Fruit fly (Drosophila melanogaster) whole organism, pupa: ENCODE results near the gene CG32706.

Experiments
- CG10348 ChIP-seq: fragments of 200-800 bp; sonication (Bioruptor generic); IDR thresholded peaks from 2 replicates; pipeline ENCODE4 v1.3.6; 2022; ENCODE audit warnings: missing biosample characterization, missing genetic modification characterization
- CG12605 ChIP-seq: fragments of 200-800 bp; sonication (Bioruptor generic); IDR thresholded peaks from 2 replicates; pipeline ENCODE4 v1.3.6; 2022; ENCODE audit warnings: missing biosample characterization, missing genetic modification characterization
- CG13204 ChIP-seq: fragments of 200-800 bp; sonication (Bioruptor generic); optimal IDR thresholded peaks from 2 replicates; lab custom pipeline; 2018; ENCODE audit warnings: missing biosample characterization, mild to moderate bottlenecking, missing genetic modification characterization, moderate library complexity
- CG14655 ChIP-seq: fragments of 200-800 bp; sonication (Bioruptor generic); optimal IDR thresholded peaks from 3 replicates; lab custom pipeline; 2017; ENCODE audit warnings: mild to moderate bottlenecking, missing biosample characterization, missing genetic modification reagents, missing genetic modification characterization
- CG15710 ChIP-seq: fragments of 200-800 bp; sonication (Bioruptor generic); optimal IDR thresholded peaks from 2 replicates; lab custom pipeline; 2018; ENCODE audit warnings: missing biosample characterization, mild to moderate bottlenecking, missing genetic modification characterization, moderate library complexity
- CG17806 ChIP-seq: fragments of 200-800 bp; sonication (Bioruptor generic); optimal IDR thresholded peaks from 2 replicates; lab custom pipeline; 2018; ENCODE audit warnings: missing biosample characterization, mild to moderate bottlenecking, missing genetic modification characterization, moderate library complexity
- CG32121 ChIP-seq: fragments of 200-800 bp; sonication (Bioruptor generic); IDR thresholded peaks from 2 replicates; pipeline ENCODE4 v1.3.6; 2022; ENCODE audit warnings: missing biosample characterization, missing genetic modification characterization
- CG34367 ChIP-seq: fragments of 200-800 bp; sonication (Bioruptor generic); optimal IDR thresholded peaks from 2 replicates; lab custom pipeline; 2018; ENCODE audit warnings: missing biosample characterization, mild to moderate bottlenecking, missing genetic modification characterization
- CG4496 ChIP-seq: fragments of 200-800 bp; sonication (Bioruptor generic); IDR thresholded peaks from 3 replicates; pipeline ENCODE4 v1.3.6; 2022; ENCODE audit warnings: missing biosample characterization, missing genetic modification characterization
- CG8159 ChIP-seq: fragments of 200-800 bp; sonication (Bioruptor generic); optimal IDR thresholded peaks from 3 replicates; lab custom pipeline; 2018; ENCODE audit warnings: missing biosample characterization, mild to moderate bottlenecking, missing genetic modification characterization, moderate library complexity
- CG8301 ChIP-seq: fragments of 200-800 bp; sonication (Bioruptor generic); optimal IDR thresholded peaks from 2 replicates; lab custom pipeline; 2018; ENCODE audit warnings: missing biosample characterization, mild to moderate bottlenecking, missing genetic modification characterization
- CG9948 ChIP-seq: fragments of 200-800 bp; sonication (Bioruptor generic); optimal IDR thresholded peaks from 2 replicates; lab custom pipeline; 2018; ENCODE audit warnings: missing biosample characterization, mild to moderate bottlenecking, missing genetic modification characterization, moderate library complexity
- D1 ChIP-seq: fragments of 200-800 bp; sonication (Bioruptor generic); optimal IDR thresholded peaks from 2 replicates; lab custom pipeline; 2018; ENCODE audit warnings: missing biosample characterization, mild to moderate bottlenecking, missing genetic modification characterization, moderate library complexity
- EcR ChIP-seq: fragments of 200-800 bp; sonication (Bioruptor generic); optimal IDR thresholded peaks from 3 replicates; lab custom pipeline; 2019; ENCODE audit warnings: missing biosample characterization, missing genetic modification characterization, mild to moderate bottlenecking, moderate library complexity, missing genetic modification reagents
- Ets98B ChIP-seq: fragments of 200-800 bp; sonication (Bioruptor generic); IDR thresholded peaks from 2 replicates; pipeline ENCODE4 v1.3.6; 2022; ENCODE audit warnings: missing biosample characterization, missing genetic modification characterization
- Pif1A ChIP-seq: fragments of 200-800 bp; sonication (Bioruptor generic); optimal IDR thresholded peaks from 3 replicates; lab custom pipeline; 2016; ENCODE audit warnings: missing biosample characterization, missing genetic modification characterization
- Pif1B ChIP-seq: fragments of 200-800 bp; sonication (Bioruptor generic); optimal IDR thresholded peaks from 3 replicates; lab custom pipeline; 2016; ENCODE audit warnings: missing biosample characterization, missing genetic modification characterization
- Snoo ChIP-seq: fragments of 200-800 bp; sonication (Bioruptor generic); optimal IDR thresholded peaks from 3 replicates; lab custom pipeline; 2017; ENCODE audit warnings: missing biosample characterization, mild to moderate bottlenecking, missing genetic modification characterization, inconsistent platforms
- fd96Ca ChIP-seq: fragments of 200-800 bp; sonication (Bioruptor generic); IDR thresholded peaks from 3 replicates; pipeline ENCODE4 v1.3.6; 2022; ENCODE audit warnings: missing biosample characterization, missing genetic modification characterization
- gl ChIP-seq: fragments of 200-800 bp; sonication (Bioruptor generic); optimal IDR thresholded peaks from 2 replicates; lab custom pipeline; 2018; ENCODE audit warnings: missing biosample characterization, mild to moderate bottlenecking, missing genetic modification characterization
- rn ChIP-seq: fragments of 200-800 bp; sonication (Bioruptor generic); IDR thresholded peaks from 2 replicates; pipeline ENCODE4 v1.3.6; 2022; ENCODE audit warnings: missing biosample characterization, missing genetic modification characterization

The CG32706 gene

DNA sequence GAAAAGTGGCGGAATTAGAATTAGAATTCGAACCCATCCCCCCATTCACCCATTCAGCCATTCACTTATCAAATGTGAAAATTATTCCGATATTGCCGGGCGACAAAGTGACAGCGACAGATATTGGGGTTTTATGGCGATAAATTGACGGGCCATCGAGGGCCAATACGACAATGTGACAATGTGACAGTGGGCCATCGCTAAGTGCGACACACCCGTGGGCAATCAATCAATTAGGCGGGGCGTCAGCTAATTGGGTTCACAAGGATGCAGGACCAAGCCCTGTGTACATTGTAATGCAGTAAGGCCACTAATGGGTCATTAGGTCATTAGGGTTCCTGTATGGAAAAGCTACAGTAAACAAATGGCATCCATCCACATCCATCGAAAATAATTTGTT lies 12.9 kb upstream of the CG32706 start:
- TF ChIP-seq CG34367 (tag; lab: Kevin White, UChicago): no peak
- TF ChIP-seq rn: no peak
- no peak for TF ChIP-seq CG15710
- no peak for TF ChIP-seq fd96Ca (GFP tag; lab: Robert Waterston, UW)
- no peak for TF ChIP-seq D1
- no peak for TF ChIP-seq Snoo (tag; lab: Kevin White, UChicago)
- TF ChIP-seq CG8301: no peak
- no peak for TF ChIP-seq CG13204 (GFP tag; lab: Kevin White, UChicago)
- TF ChIP-seq, all 21 proteins: peak for 0

DNA sequence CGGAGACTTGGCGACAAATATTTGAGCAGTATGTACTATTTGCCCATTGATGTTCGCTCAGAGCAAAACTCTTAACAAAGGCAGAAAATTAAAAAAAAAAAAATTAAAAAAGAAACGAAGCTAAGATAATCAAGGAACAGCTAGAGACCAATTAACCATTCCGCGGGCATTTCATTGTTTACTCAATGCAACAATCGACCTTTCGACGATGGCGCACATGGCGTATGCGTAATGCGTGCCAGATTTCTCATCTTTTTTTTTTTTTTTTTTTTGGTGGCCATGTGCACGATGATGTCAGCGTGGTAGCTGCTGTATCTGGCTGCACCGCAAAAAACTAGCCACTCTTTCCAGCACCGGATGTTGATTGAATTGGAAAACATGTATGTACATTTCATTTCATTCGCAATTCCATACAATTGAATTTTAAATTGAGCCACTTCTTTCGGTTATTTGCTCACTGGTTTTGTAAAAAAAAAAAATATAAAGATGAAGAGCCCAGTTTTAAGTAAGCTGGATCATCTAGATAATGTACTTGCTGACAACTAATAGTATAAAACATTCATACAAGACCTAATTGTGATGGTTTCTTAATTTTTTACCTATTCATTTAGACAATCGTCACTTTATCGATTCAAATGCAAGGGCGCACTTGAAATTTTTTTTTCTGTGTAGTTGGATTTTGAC lies 11.1 kb upstream of the CG32706 start:
- no peak for TF ChIP-seq rn
- TF ChIP-seq fd96Ca (GFP tag; lab: Robert Waterston, UW): 0 out of 3 replicates have a peak, but pooled peaks have one; percentile 36
- peak; percentile 44 for TF ChIP-seq CG15710
- peak; percentile 67 for TF ChIP-seq Snoo (tag; lab: Kevin White, UChicago)
- TF ChIP-seq CG8301: peak; percentile 44
- no peak for TF ChIP-seq EcR
- peak; percentile 56 for TF ChIP-seq CG14655
- no peak for TF ChIP-seq gl (tag; lab: Kevin White, UChicago)
- no peak for TF ChIP-seq CG34367 (tag; lab: Kevin White, UChicago)
- peak; percentile 1 for TF ChIP-seq CG9948
- TF ChIP-seq CG8159 (tag; lab: Kevin White, UChicago): peak; percentile 64
- no peak for TF ChIP-seq Ets98B
- peak; percentile 30 for TF ChIP-seq Pif1B
- peak; percentile 35; the same call in 1 of the 3 replicates for TF ChIP-seq CG4496 (GFP tag; lab: Robert Waterston, UW)
- TF ChIP-seq CG13204 (GFP tag; lab: Kevin White, UChicago): no peak
- TF ChIP-seq CG32121 (GFP tag; lab: Robert Waterston, UW): peak; percentile 59
- TF ChIP-seq CG10348 (GFP tag; lab: Robert Waterston, UW): no peak
- peak; percentile 74 for TF ChIP-seq Pif1A (GFP tag; lab: Kevin White, UChicago)
- no peak for TF ChIP-seq D1
- peak; percentile 2 for TF ChIP-seq CG17806 (tag; lab: Kevin White, UChicago)
- no peak for TF ChIP-seq CG12605 (GFP tag; lab: Robert Waterston, UW)

DNA sequence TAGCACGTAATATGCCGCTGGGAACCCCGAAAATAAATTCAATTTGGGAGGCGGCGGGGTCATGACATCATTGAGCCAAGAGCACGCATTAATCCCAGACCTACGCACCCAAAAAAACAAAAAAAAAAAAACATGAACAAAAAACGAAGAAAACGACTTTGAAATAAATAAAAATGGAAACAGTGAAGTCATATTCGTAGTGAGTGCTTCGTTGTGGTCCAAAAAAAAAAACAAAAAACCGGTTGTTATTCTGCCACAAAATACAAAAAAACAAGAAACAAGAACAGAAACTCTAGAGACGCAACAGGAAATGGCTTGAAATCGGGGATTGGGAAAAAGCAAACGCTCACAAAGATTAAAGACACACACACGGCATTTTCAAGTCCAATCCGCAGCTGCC lies 9.4 kb upstream of the CG32706 start:
- TF ChIP-seq Snoo (tag; lab: Kevin White, UChicago): no peak
- no peak for TF ChIP-seq Pif1B
- peak; percentile 48 for TF ChIP-seq gl (tag; lab: Kevin White, UChicago)
- TF ChIP-seq CG13204 (GFP tag; lab: Kevin White, UChicago): peak; percentile 64
- TF ChIP-seq CG12605 (GFP tag; lab: Robert Waterston, UW): peak; percentile 40; the same call in 1 of the 2 replicates
- no peak for TF ChIP-seq CG32121 (GFP tag; lab: Robert Waterston, UW)
- TF ChIP-seq Ets98B: no peak
- peak; percentile 29 for TF ChIP-seq Pif1A (GFP tag; lab: Kevin White, UChicago)
- no peak for TF ChIP-seq EcR
- TF ChIP-seq CG15710: peak; percentile 32
- TF ChIP-seq CG34367 (tag; lab: Kevin White, UChicago): peak; percentile 43
- peak; percentile 8; the same call in 1 of the 3 replicates for TF ChIP-seq CG4496 (GFP tag; lab: Robert Waterston, UW)

DNA sequence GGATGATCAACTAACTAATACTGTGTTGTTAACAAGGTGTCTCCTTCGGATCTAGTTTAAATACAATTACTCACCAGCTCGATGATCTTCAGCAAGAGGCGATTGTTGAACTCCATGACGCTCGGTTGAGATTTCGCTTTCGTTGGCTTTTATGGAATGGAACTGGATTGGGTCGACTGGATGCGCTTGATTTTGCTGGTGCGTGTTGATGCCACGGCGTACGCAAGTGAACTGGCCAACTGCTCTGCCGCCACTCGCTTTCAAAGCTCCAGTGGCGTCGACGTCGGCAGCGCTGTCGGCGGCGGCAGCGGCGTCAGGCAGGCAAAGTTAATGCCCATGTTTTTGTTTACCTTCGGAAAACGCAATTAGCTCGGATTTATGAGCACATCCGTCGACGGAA lies 8.7 kb upstream of the CG32706 start, which contains the start of gene CG44325:
Gene CG44325 (minus strand): TSS at position 237 of the 400 bp plus-strand sequence.
- peak; percentile 92 for TF ChIP-seq EcR
- no peak for TF ChIP-seq CG8159 (tag; lab: Kevin White, UChicago)
- no peak for TF ChIP-seq CG9948
- TF ChIP-seq CG12605 (GFP tag; lab: Robert Waterston, UW): peak; percentile 60; the same call in 1 of the 2 replicates
- TF ChIP-seq fd96Ca (GFP tag; lab: Robert Waterston, UW): peak; percentile 17; the same call in 1 of the 3 replicates
- peak; percentile 46 for TF ChIP-seq gl (tag; lab: Kevin White, UChicago)
- TF ChIP-seq Snoo (tag; lab: Kevin White, UChicago): peak; percentile 40
- TF ChIP-seq CG10348 (GFP tag; lab: Robert Waterston, UW): no peak
- peak; percentile 64 for TF ChIP-seq Pif1A (GFP tag; lab: Kevin White, UChicago)
- peak; percentile 40; the same call in 1 of the 2 replicates for TF ChIP-seq CG32121 (GFP tag; lab: Robert Waterston, UW)
- peak; percentile 23 for TF ChIP-seq CG8301
- peak; percentile 66 for TF ChIP-seq Pif1B
- TF ChIP-seq CG34367 (tag; lab: Kevin White, UChicago): no peak
- TF ChIP-seq CG4496 (GFP tag; lab: Robert Waterston, UW): peak; percentile 62; the same call in 1 of the 3 replicates
- no peak for TF ChIP-seq D1
- TF ChIP-seq Ets98B: peak; percentile 64
- no peak for TF ChIP-seq CG14655

DNA sequence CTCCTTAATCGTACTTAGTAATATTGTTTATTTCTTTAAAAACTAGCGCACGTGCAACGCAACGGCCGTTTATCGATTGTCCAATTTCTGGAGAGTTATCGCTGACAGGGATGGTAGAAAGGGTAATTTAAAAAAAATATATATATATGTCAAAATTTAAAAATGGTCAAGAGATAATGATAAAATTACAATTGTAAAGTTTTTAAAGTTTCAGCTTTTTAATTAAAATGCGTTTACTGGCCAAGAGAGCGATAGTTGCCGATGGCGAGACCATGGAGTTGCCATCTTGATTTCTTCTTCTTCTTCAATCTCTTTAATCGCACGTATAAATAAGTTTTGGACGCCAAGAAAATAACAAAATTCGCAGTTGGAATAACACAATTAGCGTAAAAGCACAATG lies 6.0 kb upstream of the CG32706 start, which contains the start of the genes CG7246 and HP1b:
Gene CG7246 (minus strand): TSS at position 96 of the 400 bp plus-strand sequence.
Gene HP1b (plus strand): TSS at position 102 of the 400 bp plus-strand sequence.
- TF ChIP-seq CG14655 (no peak), Pif1A (GFP tag; lab: Kevin White, UChicago) (peak; percentile 65), fd96Ca (GFP tag; lab: Robert Waterston, UW) (peak; percentile 76), CG13204 (GFP tag; lab: Kevin White, UChicago) (no peak), EcR (no peak), CG10348 (GFP tag; lab: Robert Waterston, UW) (no peak), CG15710 (peak; percentile 62), CG32121 (GFP tag; lab: Robert Waterston, UW) (peak; percentile 55; the same call in 1 of the 2 replicates), Ets98B (peak; percentile 81), Pif1B (peak; percentile 59), CG9948 (peak; percentile 37), CG34367 (tag; lab: Kevin White, UChicago) (peak; percentile 18), CG17806 (tag; lab: Kevin White, UChicago) (peak; percentile 67), CG12605 (GFP tag; lab: Robert Waterston, UW) (0 out of 2 replicates have a peak, but pooled peaks have one; percentile 15), Snoo (tag; lab: Kevin White, UChicago) (peak; percentile 45), CG8159 (tag; lab: Kevin White, UChicago) (peak; percentile 52), CG4496 (GFP tag; lab: Robert Waterston, UW) (peak; percentile 79), CG8301 (peak; percentile 26), rn (peak; percentile 38; the same call in 1 of the 2 replicates)
